Worm (Caenorhabditis elegans) whole organism, midembryonic: ENCODE results near the gene srh-240.

ENCODE experiments used
- T22C8.4 ChIP-seq: fragments of 200-800 bp; sonication (Bioruptor generic); IDR thresholded peaks from 2 replicates; pipeline ENCODE4 v1.3.6; 2022; ENCODE audit warnings: missing genetic modification characterization, missing compliant biosample characterization
- cog-1 ChIP-seq: sonication (generic microtip); optimal IDR thresholded peaks from 2 replicates; lab custom pipeline; 2016; ENCODE audit warnings: missing genetic modification characterization, missing compliant biosample characterization
- flt-1 ChIP-seq: fragments of 200-800 bp; sonication (Bioruptor generic); IDR thresholded peaks from 2 replicates; pipeline ENCODE4 v1.3.6; 2022; ENCODE audit warnings: missing genetic modification characterization, missing compliant biosample characterization
- klf-2 ChIP-seq: fragments of 200-800 bp; sonication (Bioruptor generic); conservative IDR thresholded peaks from 2 replicates; pipeline ENCODE4 v1.3.6; 2022; ENCODE audit warnings: missing genetic modification reagents, missing genetic modification characterization, missing compliant biosample characterization
- med-1 ChIP-seq: sonication (generic microtip); optimal IDR thresholded peaks from 2 replicates; lab custom pipeline; 2017; ENCODE audit warnings: missing genetic modification characterization, mild to moderate bottlenecking, missing compliant biosample characterization, antibody characterized with exemption, missing genetic modification reagents; ENCODE audit not compliant: insufficient read depth
- ref-1 ChIP-seq: fragments of 200-800 bp; sonication (Bioruptor generic); conservative IDR thresholded peaks from 2 replicates; pipeline ENCODE4 v1.3.6; 2022; ENCODE audit warnings: missing genetic modification reagents, missing genetic modification characterization, missing compliant biosample characterization
- tab-1 ChIP-seq: fragments of 200-800 bp; sonication (Bioruptor generic); IDR thresholded peaks from 2 replicates; pipeline ENCODE4 v1.3.6; 2022; ENCODE audit warnings: missing genetic modification characterization, missing compliant biosample characterization
- ztf-23 ChIP-seq: fragments of 200-800 bp; sonication (Bioruptor generic); IDR thresholded peaks from 2 replicates; pipeline ENCODE4 v1.3.6; 2022; ENCODE audit warnings: missing genetic modification reagents, missing genetic modification characterization, missing compliant biosample characterization
- ztf-29 ChIP-seq: fragments of 200-800 bp; sonication (Bioruptor generic); IDR thresholded peaks from 2 replicates; pipeline ENCODE4 v1.3.6; 2022; ENCODE audit warnings: missing genetic modification reagents, missing genetic modification characterization, missing compliant biosample characterization

DNA sequence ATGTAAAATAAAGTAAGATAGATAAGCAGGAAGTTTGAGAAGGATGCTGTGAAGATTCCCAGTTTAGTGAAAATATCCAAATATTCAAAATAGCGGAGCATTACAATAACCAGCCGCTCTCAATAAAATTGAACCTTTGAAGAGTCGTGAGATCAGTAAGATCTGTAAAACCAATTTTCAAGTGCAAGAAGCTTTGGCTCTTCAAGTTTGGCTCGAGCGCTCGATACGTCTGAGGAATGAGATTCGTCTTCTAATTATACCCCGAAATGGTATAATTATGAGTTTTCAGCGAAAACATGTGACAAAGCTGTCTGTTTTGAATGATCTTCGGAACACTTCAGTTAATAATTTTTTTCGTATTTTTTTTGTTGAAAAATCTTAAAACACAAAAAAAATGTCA lies 34.9 kb downstream of the srh-240 start, which contains the start of gene str-46:
- no peak for TF ChIP-seq cog-1 (tag; lab: Kevin White, UChicago)
- TF ChIP-seq klf-2, result no peak
- TF ChIP-seq flt-1 (GFP tag; lab: Robert Waterston, UW), result no peak
- no peak for TF ChIP-seq ztf-29 (GFP tag; lab: Robert Waterston, UW)
- no peak for TF ChIP-seq ref-1 (GFP tag; lab: Robert Waterston, UW)
- no peak for TF ChIP-seq med-1 (GFP tag; lab: Kevin White, UChicago)
- no peak for TF ChIP-seq T22C8.4 (GFP tag; lab: Robert Waterston, UW)
- TF ChIP-seq ztf-23 (GFP tag; lab: Robert Waterston, UW), result no peak
- no peak for TF ChIP-seq tab-1 (GFP tag; lab: Robert Waterston, UW)
